Worm (Caenorhabditis elegans): ENCODE measurements around the gene cyp-23A1.

- TF ChIP-seq med-1 (GFP tag; optimal IDR thresholded peaks at IDR 0.05; ENCODE audit: insufficient read depth) (no peak), flt-1 (GFP tag; IDR thresholded peaks at IDR 0.05) (no peak), T22C8.4 (GFP tag; IDR thresholded peaks at IDR 0.05) (no peak), klf-2 (GFP tag; conservative IDR thresholded peaks at IDR 0.05) (no peak)
Observed at ce11 chrII:4543568-4543967, 31.6 kb downstream of the cyp-23A1 start, which contains the start of gene sra-34.

Data from whole organism, midembryonic.